Fruit fly (Drosophila melanogaster): Measurements from ENCODE around the gene unc80.

unc80 gene

dm6 chr3R:27613814-27614213 is 48.4 kb upstream of the unc80 start (continued):
- TF ChIP-seq bcd (GFP tag; optimal IDR thresholded peaks at IDR 0.05) (peak; percentile 27), CG10147 (GFP tag; optimal IDR thresholded peaks at IDR 0.05) (peak; percentile 21), CG1602 (GFP tag; optimal IDR thresholded peaks at IDR 0.05) (no peak), sd (tag; optimal IDR thresholded peaks at IDR 0.05) (no peak), NFAT (GFP tag; IDR thresholded peaks at IDR 0.05) (no peak), CG6683 (GFP tag; optimal IDR thresholded peaks at IDR 0.05) (no peak), usp (GFP tag; optimal IDR thresholded peaks at IDR 0.05) (no peak), CG15073 (GFP tag; optimal IDR thresholded peaks at IDR 0.05) (no peak), sens (GFP tag) (peak; percentile 63), CG7556 (GFP tag; optimal IDR thresholded peaks at IDR 0.05) (peak; percentile 8), tap (tag; optimal IDR thresholded peaks at IDR 0.05) (peak; percentile 30), Hmr (GFP tag; optimal IDR thresholded peaks at IDR 0.05) (peak; percentile 1), CG18599 (GFP tag; optimal IDR thresholded peaks at IDR 0.05) (peak; percentile 76), HLHmδ (GFP tag; optimal IDR thresholded peaks at IDR 0.05) (no peak), hth (optimal IDR thresholded peaks at IDR 0.05) (no peak), CG11504 (tag; optimal IDR thresholded peaks at IDR 0.05) (peak; percentile 70), fd64A (GFP tag; optimal IDR thresholded peaks at IDR 0.05) (no peak), CG6813 (GFP tag; optimal IDR thresholded peaks at IDR 0.05) (peak; percentile 21), CG9932 (GFP tag; IDR thresholded peaks at IDR 0.05) (0 out of 2 replicates have a peak, but pooled peaks have one; percentile 37), CG18476 (GFP tag; optimal IDR thresholded peaks at IDR 0.05) (no peak), CG8924 (tag; optimal IDR thresholded peaks at IDR 0.05) (peak; percentile 13), CG11695 (GFP tag; IDR thresholded peaks at IDR 0.05) (no peak), CG14441 (GFP tag; IDR thresholded peaks at IDR 0.05) (no peak), trem (tag; optimal IDR thresholded peaks at IDR 0.05) (no peak), Dbx (GFP tag; IDR thresholded peaks at IDR 0.05) (0 out of 3 replicates have a peak, but pooled peaks have one; percentile 24), Deaf1 (tag; optimal IDR thresholded peaks at IDR 0.05) (peak; percentile 1), CG12299 (tag; optimal IDR thresholded peaks at IDR 0.05) (no peak), Trl (optimal IDR thresholded peaks at IDR 0.05) (no peak), Trl (GFP tag; optimal IDR thresholded peaks at IDR 0.05) (no peak), CG12659 (GFP tag; optimal IDR thresholded peaks at IDR 0.05) (no peak), Rfx (GFP tag; IDR thresholded peaks at IDR 0.05) (peak; percentile 36; the same call in 1 of the 2 replicates), CG13296 (GFP tag; optimal IDR thresholded peaks at IDR 0.05) (peak; percentile 25), ab (GFP tag; optimal IDR thresholded peaks at IDR 0.05) (no peak), fu2 (GFP tag; optimal IDR thresholded peaks at IDR 0.05) (no peak), Hmx (GFP tag; optimal IDR thresholded peaks at IDR 0.05) (no peak), CG31388 (GFP tag; optimal IDR thresholded peaks at IDR 0.05) (no peak), CG13624 (GFP tag; optimal IDR thresholded peaks at IDR 0.05) (no peak), tio (GFP tag; optimal IDR thresholded peaks at IDR 0.05) (no peak), salm (tag; optimal IDR thresholded peaks at IDR 0.05) (no peak), dmrt99B (tag; optimal IDR thresholded peaks at IDR 0.05) (peak; percentile 47), Sox100B (GFP tag; optimal IDR thresholded peaks at IDR 0.05) (no peak), slbo (GFP tag; IDR thresholded peaks at IDR 0.05) (peak; percentile 52), BtbVII (GFP tag; optimal IDR thresholded peaks at IDR 0.05) (peak; percentile 25), CG7372 (GFP tag; IDR thresholded peaks at IDR 0.05) (0 out of 2 replicates have a peak, but pooled peaks have one; percentile 8), CG11723 (GFP tag; optimal IDR thresholded peaks at IDR 0.05) (no peak), CG9817 (tag; optimal IDR thresholded peaks at IDR 0.05) (no peak), CG10543 (GFP tag; optimal IDR thresholded peaks at IDR 0.05) (no peak), CG34422 (GFP tag; IDR thresholded peaks at IDR 0.05) (peak; percentile 29; the same call in 1 of the 3 replicates), HmgZ (tag; optimal IDR thresholded peaks at IDR 0.05) (no peak), zfh2 (GFP tag; optimal IDR thresholded peaks at IDR 0.05) (no peak), Ets65A (GFP tag) (peak; percentile 12), ranshi (GFP tag; IDR thresholded peaks at IDR 0.05) (peak; percentile 39; the same call in 1 of the 2 replicates)

All from whole organism, embryonic.